Fruit fly (Drosophila melanogaster) whole organism, embryonic: ENCODE data around the gene et.
A peak's percentile ranks its signal among the peaks of the same experiment; 100 is the strongest.

ENCODE experiments used
- Atf-2 ChIP-seq: fragments of 200-800 bp; sonication (Bioruptor generic); optimal IDR thresholded peaks from 2 replicates; lab custom pipeline; 2016; ENCODE audit warnings: missing biosample characterization, missing genetic modification characterization
- Bdp1 ChIP-seq: fragments of 200-800 bp; sonication (Bioruptor generic); optimal IDR thresholded peaks from 3 replicates; lab custom pipeline; 2016; ENCODE audit warnings: missing biosample characterization, missing genetic modification characterization
- CG12299 ChIP-seq: fragments of 200-800 bp; sonication (Bioruptor generic); optimal IDR thresholded peaks from 2 replicates; lab custom pipeline; 2018; ENCODE audit warnings: missing biosample characterization, mild to moderate bottlenecking, missing genetic modification characterization
- CG13424 ChIP-seq: fragments of 200-800 bp; sonication (Bioruptor generic); optimal IDR thresholded peaks from 2 replicates; lab custom pipeline; 2019; ENCODE audit warnings: missing biosample characterization, mild to moderate bottlenecking, missing genetic modification characterization, moderate library complexity
- CG15601 ChIP-seq: fragments of 200-800 bp; sonication (Bioruptor generic); optimal IDR thresholded peaks from 3 replicates; lab custom pipeline; 2019; ENCODE audit warnings: missing biosample characterization, mild to moderate bottlenecking, missing genetic modification characterization, moderate library complexity
- CG16813 ChIP-seq: fragments of 200-800 bp; sonication (Bioruptor generic); IDR thresholded peaks from 3 replicates; pipeline ENCODE4 v1.3.6; 2022; ENCODE audit warnings: missing biosample characterization, missing genetic modification characterization; ENCODE audit not compliant: partially characterized antibody
- CG17328 ChIP-seq: fragments of 200-800 bp; sonication (Bioruptor generic); IDR thresholded peaks from 2 replicates; pipeline ENCODE4 v1.3.6; 2022; ENCODE audit warnings: missing biosample characterization, missing genetic modification characterization
- CG17829 ChIP-seq: fragments of 200-800 bp; optimal IDR thresholded peaks from 2 replicates; lab custom pipeline; 2019; ENCODE audit warnings: missing biosample characterization, mild to moderate bottlenecking, missing genetic modification characterization, moderate library complexity
- CG1832 ChIP-seq: fragments of 200-800 bp; sonication (Bioruptor generic); optimal IDR thresholded peaks from 2 replicates; lab custom pipeline; 2017; ENCODE audit warnings: missing biosample characterization, mild to moderate bottlenecking, missing genetic modification characterization, inconsistent platforms
- CG30431 ChIP-seq: fragments of 200-800 bp; sonication (Bioruptor generic); optimal IDR thresholded peaks from 2 replicates; lab custom pipeline; 2017; ENCODE audit warnings: missing biosample characterization, missing genetic modification characterization
- CG32772 ChIP-seq: fragments of 200-800 bp; sonication (Bioruptor generic); IDR thresholded peaks from 2 replicates; pipeline ENCODE4 v1.3.6; 2022; ENCODE audit warnings: missing biosample characterization, missing genetic modification characterization
- CG3281 ChIP-seq: fragments of 200-800 bp; sonication (Bioruptor generic); optimal IDR thresholded peaks from 3 replicates; lab custom pipeline; 2017; ENCODE audit warnings: missing biosample characterization, mild to moderate bottlenecking, missing genetic modification characterization
- CG33557 ChIP-seq: fragments of 200-800 bp; sonication (Bioruptor generic); optimal IDR thresholded peaks from 2 replicates; lab custom pipeline; 2019; ENCODE audit warnings: missing biosample characterization, mild to moderate bottlenecking, missing genetic modification characterization, moderate library complexity
- CG42726 ChIP-seq: fragments of 200-800 bp; sonication (Bioruptor generic); IDR thresholded peaks from 2 replicates; pipeline ENCODE4 v1.3.6; 2022; ENCODE audit warnings: missing biosample characterization, missing genetic modification characterization; ENCODE audit not compliant: partially characterized antibody
- CG4424 ChIP-seq: fragments of 200-800 bp; sonication (Bioruptor generic); optimal IDR thresholded peaks from 3 replicates; lab custom pipeline; 2016; ENCODE audit warnings: missing biosample characterization, missing genetic modification characterization
- CG4854 ChIP-seq: fragments of 200-800 bp; sonication (Bioruptor generic); optimal IDR thresholded peaks from 2 replicates; lab custom pipeline; 2016; ENCODE audit warnings: missing biosample characterization, missing genetic modification characterization, inconsistent platforms
- CG7786 ChIP-seq: fragments of 200-800 bp; sonication (Bioruptor generic); optimal IDR thresholded peaks from 2 replicates; lab custom pipeline; 2016; ENCODE audit warnings: missing biosample characterization, missing genetic modification characterization
- CG8765 ChIP-seq: fragments of 200-800 bp; sonication (Bioruptor generic); IDR thresholded peaks from 2 replicates; pipeline ENCODE4 v1.3.6; 2022; ENCODE audit warnings: missing biosample characterization, missing genetic modification characterization
- CG9817 ChIP-seq: fragments of 200-800 bp; sonication (Bioruptor generic); optimal IDR thresholded peaks from 2 replicates; lab custom pipeline; 2018; ENCODE audit warnings: missing biosample characterization, mild to moderate bottlenecking, missing genetic modification characterization, moderate library complexity
- CkIIα-i1 ChIP-seq: fragments of 200-800 bp; sonication (Bioruptor generic); IDR thresholded peaks from 2 replicates; pipeline ENCODE4 v1.3.6; 2022; ENCODE audit warnings: missing biosample characterization, missing genetic modification characterization
- D ChIP-seq, 2 experiments: fragments of 200-800 bp in 1 of 2; fragments of >200 bp in 1 of 2; sonication (Bioruptor generic) in 1 of 2; optimal IDR thresholded peaks; 2 replicates in 1 of 2; 3 replicates in 1 of 2; lab custom pipeline; 2017; ENCODE audit warnings: mild to moderate bottlenecking in 1 of 2, missing biosample characterization in 1 of 2, missing genetic modification characterization in 1 of 2, missing genetic modification reagents in 1 of 2
- Dfd ChIP-seq, 2 experiments: fragments of >200 bp; optimal IDR thresholded peaks; 2 replicates each; lab custom pipeline; 2017; ENCODE audit warnings: missing biosample characterization in 2 of 2, missing genetic modification characterization in 2 of 2
- Dip3 ChIP-seq: fragments of 200-800 bp; sonication (Bioruptor generic); optimal IDR thresholded peaks from 3 replicates; lab custom pipeline; 2016; ENCODE audit warnings: missing biosample characterization, missing genetic modification characterization
- GATAe ChIP-seq: fragments of 200-800 bp; sonication (Bioruptor generic); conservative IDR thresholded peaks from 2 replicates; pipeline ENCODE4 v1.3.6; 2022; ENCODE audit warnings: missing biosample characterization, missing genetic modification characterization
- H15 ChIP-seq: fragments of 200-800 bp; sonication (Bioruptor generic); IDR thresholded peaks from 3 replicates; pipeline ENCODE4 v1.3.6; 2022; ENCODE audit warnings: missing biosample characterization, missing genetic modification characterization
- Hr39 ChIP-seq: fragments of >200 bp; optimal IDR thresholded peaks from 2 replicates; lab custom pipeline; 2017
- Hsf ChIP-seq: fragments of 200-800 bp; sonication (Bioruptor generic); optimal IDR thresholded peaks from 3 replicates; lab custom pipeline; 2016; ENCODE audit warnings: missing biosample characterization, missing genetic modification characterization
- Nf-YA ChIP-seq: fragments of 200-800 bp; sonication (Bioruptor generic); IDR thresholded peaks from 2 replicates; pipeline ENCODE4 v1.3.6; 2022; ENCODE audit warnings: missing biosample characterization, missing genetic modification characterization
- Opbp ChIP-seq: fragments of 200-800 bp; sonication (Bioruptor generic); IDR thresholded peaks from 3 replicates; pipeline ENCODE4 v1.3.6; 2022; ENCODE audit warnings: missing biosample characterization, missing genetic modification characterization; ENCODE audit not compliant: partially characterized antibody
- Side ChIP-seq: fragments of 200-800 bp; sonication (Bioruptor generic); optimal IDR thresholded peaks from 2 replicates; lab custom pipeline; 2016; ENCODE audit warnings: missing biosample characterization, missing genetic modification characterization
- Sin3A ChIP-seq: fragments of >200 bp; optimal IDR thresholded peaks from 2 replicates; lab custom pipeline; 2018
- Stat92E ChIP-seq, 3 experiments: fragments of >200 bp in 2 of 3; fragments of 200-800 bp in 1 of 3; sonication (Bioruptor generic) in 1 of 3; optimal IDR thresholded peaks; 2 replicates each; lab custom pipeline; 2017 to 2019; ENCODE audit warnings: missing biosample characterization in 3 of 3, missing genetic modification characterization in 3 of 3, mild to moderate bottlenecking in 1 of 3, moderate library complexity in 1 of 3
- aop ChIP-seq: fragments of 200-800 bp; sonication (Bioruptor generic); IDR thresholded peaks from 2 replicates; pipeline ENCODE4 v1.3.6; 2022; ENCODE audit warnings: missing biosample characterization, missing genetic modification characterization
- ara ChIP-seq: fragments of 200-800 bp; sonication (Bioruptor generic); IDR thresholded peaks from 2 replicates; pipeline ENCODE4 v1.3.6; 2022; ENCODE audit warnings: missing biosample characterization, missing genetic modification characterization
- crol ChIP-seq: fragments of 200-800 bp; sonication (Bioruptor generic); IDR thresholded peaks from 2 replicates; pipeline ENCODE4 v1.3.6; 2022; ENCODE audit warnings: missing biosample characterization, missing genetic modification characterization
- cwo ChIP-seq: fragments of 200-800 bp; sonication (Bioruptor generic); optimal IDR thresholded peaks from 3 replicates; lab custom pipeline; 2017; ENCODE audit warnings: missing biosample characterization, missing genetic modification characterization, mild to moderate bottlenecking, moderate library complexity, missing genetic modification reagents
- h ChIP-seq: fragments of >200 bp; optimal IDR thresholded peaks from 2 replicates; lab custom pipeline; 2017
- jing ChIP-seq: fragments of 200-800 bp; sonication (Bioruptor generic); optimal IDR thresholded peaks from 2 replicates; lab custom pipeline; 2018; ENCODE audit warnings: missing biosample characterization, mild to moderate bottlenecking, missing genetic modification characterization
- kah ChIP-seq: fragments of 200-800 bp; sonication (Bioruptor generic); optimal IDR thresholded peaks from 2 replicates; lab custom pipeline; 2018; ENCODE audit warnings: missing biosample characterization, mild to moderate bottlenecking, missing genetic modification characterization
- ken ChIP-seq: fragments of 200-800 bp; sonication (Bioruptor generic); IDR thresholded peaks from 3 replicates; pipeline ENCODE4 v1.3.6; 2022; ENCODE audit warnings: missing biosample characterization, missing genetic modification characterization
- mld ChIP-seq: fragments of 200-800 bp; sonication (Bioruptor generic); IDR thresholded peaks from 3 replicates; pipeline ENCODE4 v1.3.6; 2022; ENCODE audit warnings: missing biosample characterization, missing genetic modification characterization; ENCODE audit not compliant: partially characterized antibody
- org-1 ChIP-seq: fragments of 200-800 bp; sonication (Bioruptor generic); optimal IDR thresholded peaks from 2 replicates; lab custom pipeline; 2017; ENCODE audit warnings: missing biosample characterization, missing genetic modification characterization
- peb ChIP-seq: fragments of 200-800 bp; sonication (Bioruptor generic); IDR thresholded peaks from 2 replicates; pipeline ENCODE4 v1.3.6; 2022; ENCODE audit warnings: missing biosample characterization, missing genetic modification characterization
- pho ChIP-seq: fragments of 200-800 bp; sonication (Bioruptor generic); optimal IDR thresholded peaks from 2 replicates; lab custom pipeline; 2016; ENCODE audit warnings: missing biosample characterization, missing genetic modification characterization
- prd ChIP-seq, 3 experiments: fragments of >200 bp in 2 of 3; fragments of 200-800 bp in 1 of 3; sonication (Bioruptor generic) in 1 of 3; optimal IDR thresholded peaks in 2 of 3; IDR thresholded peaks in 1 of 3; 2 replicates in 2 of 3; 3 replicates in 1 of 3; pipeline versions ENCODE4 v1.3.6 to Lab custom; 2017 to 2022; ENCODE audit warnings: missing biosample characterization in 1 of 3, missing genetic modification characterization in 1 of 3
- salm ChIP-seq: fragments of 200-800 bp; sonication (Bioruptor generic); optimal IDR thresholded peaks from 2 replicates; lab custom pipeline; 2018; ENCODE audit warnings: missing biosample characterization, mild to moderate bottlenecking, missing genetic modification characterization
- slou ChIP-seq: fragments of 200-800 bp; sonication (Bioruptor generic); optimal IDR thresholded peaks from 3 replicates; lab custom pipeline; 2016; ENCODE audit warnings: missing biosample characterization, missing genetic modification characterization
- sug ChIP-seq: fragments of 200-800 bp; optimal IDR thresholded peaks from 2 replicates; lab custom pipeline; 2019; ENCODE audit warnings: missing biosample characterization, mild to moderate bottlenecking, missing genetic modification characterization, moderate library complexity
- vvl ChIP-seq: fragments of 200-800 bp; sonication (Bioruptor generic); IDR thresholded peaks from 2 replicates; pipeline ENCODE4 v1.3.6; 2022; ENCODE audit warnings: missing biosample characterization, missing genetic modification characterization
- wdn ChIP-seq: fragments of 200-800 bp; sonication (Bioruptor generic); IDR thresholded peaks from 2 replicates; pipeline ENCODE4 v1.3.6; 2022; ENCODE audit warnings: missing biosample characterization, missing genetic modification characterization

et gene

dm6 chrX:19642819-19643504, 32.7 kb downstream of the et start, which contains the start of the genes CG12237 and Sec61gamma (continued):
- TF ChIP-seq Dfd (GFP tag; optimal IDR thresholded peaks at IDR 0.05; lab: Kevin White, UChicago) (no peak), CkIIα-i1 (no peak), sug (tag; lab: Kevin White, UChicago) (peak; percentile 44), aop (GFP tag; lab: Robert Waterston, UW) (no peak), CG32772 (GFP tag; lab: Robert Waterston, UW) (no peak), Hsf (GFP tag; lab: Kevin White, UChicago) (no peak), Atf-2 (GFP tag; lab: Kevin White, UChicago) (no peak), crol (no peak), CG8765 (GFP tag; lab: Robert Waterston, UW) (no peak), GATAe (GFP tag; lab: Robert Waterston, UW) (no peak), CG1832 (GFP tag; lab: Kevin White, UChicago) (no peak), org-1 (GFP tag; lab: Kevin White, UChicago) (no peak), h (lab: Kevin White, UChicago) (no peak), CG17328 (GFP tag; lab: Robert Waterston, UW) (no peak), ken (GFP tag; lab: Robert Waterston, UW) (0 out of 3 replicates have a peak, but pooled peaks have one; percentile 54), vvl (GFP tag; lab: Robert Waterston, UW) (peak; percentile 57; the same call in 1 of the 2 replicates), pho (peak; percentile 10), CG33557 (GFP tag; lab: Kevin White, UChicago) (no peak), CG7786 (GFP tag; lab: Kevin White, UChicago) (no peak), Dip3 (GFP tag; lab: Kevin White, UChicago) (no peak), mld (GFP tag; lab: Robert Waterston, UW) (no peak), salm (tag; lab: Kevin White, UChicago) (no peak), prd (optimal IDR thresholded peaks at IDR 0.05; lab: Kevin White, UChicago) (no peak), prd (GFP tag; IDR thresholded peaks at IDR 0.05; lab: Robert Waterston, UW) (no peak), Opbp (GFP tag; lab: Robert Waterston, UW) (no peak; the same call in 2 of the 3 replicates), CG16813 (GFP tag; lab: Robert Waterston, UW) (no peak), CG3281 (GFP tag; lab: Kevin White, UChicago) (peak; percentile 66), CG13424 (tag; lab: Kevin White, UChicago) (no peak), Stat92E (GFP tag; optimal IDR thresholded peaks at IDR 0.05; lab: Kevin White, UChicago) (peak in 1 of 3 experiments; percentile 56), CG4854 (GFP tag; lab: Kevin White, UChicago) (no peak), peb (no peak), Sin3A (peak; percentile 16), wdn (no peak), H15 (GFP tag; lab: Robert Waterston, UW) (no peak), CG4424 (GFP tag; lab: Kevin White, UChicago) (no peak), kah (GFP tag; lab: Kevin White, UChicago) (no peak), Hr39 (lab: Kevin White, UChicago) (no peak), slou (GFP tag; lab: Kevin White, UChicago) (no peak), CG17829 (peak; percentile 49), CG12299 (tag; lab: Kevin White, UChicago) (no peak), cwo (no peak), ara (GFP tag; lab: Robert Waterston, UW) (no peak), D (optimal IDR thresholded peaks at IDR 0.05; lab: Kevin White, UChicago) (no peak), D (GFP tag; optimal IDR thresholded peaks at IDR 0.05; lab: Kevin White, UChicago) (no peak), CG9817 (tag; lab: Kevin White, UChicago) (peak; percentile 29), CG30431 (GFP tag; lab: Kevin White, UChicago) (no peak), Side (GFP tag; lab: Kevin White, UChicago) (peak; percentile 0), CG42726 (GFP tag; lab: Robert Waterston, UW) (peak; percentile 33; the same call in 1 of the 2 replicates), CG15601 (peak; percentile 24), Nf-YA (GFP tag; lab: Robert Waterston, UW) (no peak), jing (GFP tag; lab: Kevin White, UChicago) (no peak), Bdp1 (GFP tag; lab: Kevin White, UChicago) (no peak)
